Worm (Caenorhabditis elegans): ENCODE data around the gene swsn-4.

swsn-4 gene

ce11 chrIV:11130774-11131173 is 5.0 kb downstream of the swsn-4 start:
- TF ChIP-seq nhr-80 (tag; optimal IDR thresholded peaks at IDR 0.05) (peak; percentile 45), somi-1 (GFP tag; optimal IDR thresholded peaks at IDR 0.05) (no peak), K12H6.12 (tag; optimal IDR thresholded peaks at IDR 0.05) (no peak), hmg-1.2 (GFP tag; IDR thresholded peaks at IDR 0.05) (peak; percentile 29; the same call in 1 of the 2 replicates), ama-1 (optimal IDR thresholded peaks at IDR 0.05) (no peak), ama-1 (GFP tag; optimal IDR thresholded peaks at IDR 0.05) (peak in 1 of 2 experiments; percentile 44), let-607 (tag; optimal IDR thresholded peaks at IDR 0.05) (peak in 1 of 2 experiments; percentile 8), athp-1 (tag; optimal IDR thresholded peaks at IDR 0.05) (no peak), nfyb-1 (GFP tag; IDR thresholded peaks at IDR 0.05) (no peak), akir-1 (GFP tag; optimal IDR thresholded peaks at IDR 0.05) (no peak)

ce11 chrIV:11131268-11131667 is 5.4 kb downstream of the swsn-4 start, which contains the start of gene ard-1:
Gene ard-1, plus strand, starts transcription at chrIV:11131279.
- TF ChIP-seq unc-62 (GFP tag; optimal IDR thresholded peaks at IDR 0.05) (no peak), ZK185.1 (tag; optimal IDR thresholded peaks at IDR 0.05; ENCODE audit: poor library complexity, severe bottlenecking) (no peak), aptf-3 (GFP tag; IDR thresholded peaks at IDR 0.05) (no peak), hsf-1 (GFP tag; IDR thresholded peaks at IDR 0.05) (0 out of 2 replicates have a peak, but pooled peaks have one; percentile 15), B0336.3 (GFP tag; IDR thresholded peaks at IDR 0.05) (0 out of 2 replicates have a peak, but pooled peaks have one; percentile 39), xnd-1 (tag; optimal IDR thresholded peaks at IDR 0.05) (peak; percentile 10), sdz-38 (tag; optimal IDR thresholded peaks at IDR 0.05) (no peak), hlh-12 (tag; optimal IDR thresholded peaks at IDR 0.05) (no peak), madf-3 (GFP tag; IDR thresholded peaks at IDR 0.05) (0 out of 2 replicates have a peak, but pooled peaks have one; percentile 32)

ce11 chrIV:11142314-11143227 is 16.7 kb downstream of the swsn-4 start, which contains the start of gene skih-2:
Gene skih-2, minus strand, starts transcription at chrIV:11142364.
- TF ChIP-seq nhr-80 (tag; optimal IDR thresholded peaks at IDR 0.05) (no peak), mes-4 (tag; optimal IDR thresholded peaks at IDR 0.05) (no peak), rec-8 (tag; optimal IDR thresholded peaks at IDR 0.05) (no peak), F39B2.1 (GFP tag; IDR thresholded peaks at IDR 0.05) (no peak), lin-54 (GFP tag; optimal IDR thresholded peaks at IDR 0.05) (peak; percentile 75), snpc-1.1 (tag; optimal IDR thresholded peaks at IDR 0.05; ENCODE audit: insufficient read depth) (no peak), xnd-1 (tag; optimal IDR thresholded peaks at IDR 0.05) (peak; percentile 91), F33H1.4 (GFP tag; IDR thresholded peaks at IDR 0.05) (peak; percentile 89), zim-3 (tag; optimal IDR thresholded peaks at IDR 0.05) (no peak), F49E8.2 (tag; optimal IDR thresholded peaks at IDR 0.05; ENCODE audit: insufficient read depth) (peak; percentile 66), hlh-26 (GFP tag; conservative IDR thresholded peaks at IDR 0.05) (no peak), ceh-91 (GFP tag; IDR thresholded peaks at IDR 0.05) (peak; percentile 73), mxl-1 (tag; optimal IDR thresholded peaks at IDR 0.05) (no peak), unc-130 (GFP tag; optimal IDR thresholded peaks at IDR 0.05) (peak; percentile 16), lin-35 (GFP tag; optimal IDR thresholded peaks at IDR 0.05) (peak in 1 of 3 experiments; percentile 81), mcd-1 (GFP tag; IDR thresholded peaks at IDR 0.05) (no peak), madf-6 (GFP tag; IDR thresholded peaks at IDR 0.05) (peak; percentile 95), F55B11.4 (tag; optimal IDR thresholded peaks at IDR 0.05; ENCODE audit: borderline replicate concordance, insufficient read depth) (no peak), hsf-1 (GFP tag; IDR thresholded peaks at IDR 0.05) (peak; percentile 98), F52B5.7 (tag; optimal IDR thresholded peaks at IDR 0.05) (no peak), ZK185.1 (tag; optimal IDR thresholded peaks at IDR 0.05; ENCODE audit: poor library complexity, severe bottlenecking) (no peak), gei-17 (GFP tag; optimal IDR thresholded peaks at IDR 0.05) (no peak), lsl-1 (GFP tag; optimal IDR thresholded peaks at IDR 0.05) (peak; percentile 93), ekl-4 (GFP tag; IDR thresholded peaks at IDR 0.05) (0 out of 2 replicates have a peak, but pooled peaks have one; percentile 15), nhr-179 (tag; optimal IDR thresholded peaks at IDR 0.05) (no peak), B0019.2 (GFP tag; conservative IDR thresholded peaks at IDR 0.05) (no peak), snpc-3.4 (tag; optimal IDR thresholded peaks at IDR 0.05) (peak; percentile 14), madf-8 (GFP tag; conservative IDR thresholded peaks at IDR 0.05) (peak; percentile 78)
